Fruit fly (Drosophila melanogaster): ENCODE data around the gene dmt.

The dmt gene

DNA sequence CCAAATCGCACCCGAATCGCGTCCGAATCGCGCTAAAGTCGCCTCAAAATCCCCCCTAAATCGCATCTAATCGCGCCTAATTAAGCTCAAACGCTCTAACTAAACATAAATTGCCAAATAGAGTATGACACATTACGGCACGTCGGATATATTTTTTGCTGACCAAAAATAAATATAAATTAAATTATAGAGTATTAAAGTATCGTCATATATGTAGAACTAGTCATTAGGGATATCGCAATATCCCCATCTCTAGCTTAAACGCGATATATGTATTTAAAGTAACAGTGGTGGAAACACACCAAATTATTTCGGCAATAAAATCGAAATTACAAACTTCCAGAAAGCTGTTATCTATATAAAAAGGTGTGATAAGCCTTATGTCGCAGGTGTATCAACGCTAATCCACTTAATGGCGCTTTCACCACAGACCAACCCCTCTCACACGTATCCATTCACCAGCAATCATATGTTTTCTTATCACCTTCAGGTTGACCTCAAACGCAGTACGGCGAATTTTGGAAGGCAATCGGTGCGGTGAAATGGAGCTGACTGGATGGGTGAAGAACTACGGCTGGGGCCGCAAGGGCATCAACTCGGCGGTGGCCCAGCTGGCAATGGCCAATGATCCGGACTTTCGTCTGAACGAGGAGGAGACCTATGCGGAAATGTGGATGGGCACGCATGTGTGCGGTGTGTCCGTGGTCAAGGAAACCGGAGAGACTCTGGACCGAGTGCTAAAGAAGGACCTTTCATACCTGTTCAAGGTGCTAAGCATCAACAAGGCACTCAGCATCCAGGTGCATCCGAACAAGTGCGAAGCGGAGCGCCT, 48.6 kb downstream of the dmt start, which contains the start of gene Mpi (continued):
- TF ChIP-seq CG18764 (GFP tag; optimal IDR thresholded peaks at IDR 0.05) (no peak), jumu (GFP tag; optimal IDR thresholded peaks at IDR 0.05) (no peak), zen2 (GFP tag; IDR thresholded peaks at IDR 0.05; ENCODE audit: partially characterized antibody) (no peak), twi (tag; optimal IDR thresholded peaks at IDR 0.05) (no peak), Jarid2 (GFP tag; optimal IDR thresholded peaks at IDR 0.05) (no peak), Hey (tag; optimal IDR thresholded peaks at IDR 0.05) (no peak), CG14965 (GFP tag; optimal IDR thresholded peaks at IDR 0.05; ENCODE audit: borderline replicate concordance) (no peak), prd (optimal IDR thresholded peaks at IDR 0.05) (no peak), prd (GFP tag; IDR thresholded peaks at IDR 0.05) (0 out of 3 replicates have a peak, but pooled peaks have one; percentile 15), D (optimal IDR thresholded peaks at IDR 0.05) (peak; percentile 21), D (GFP tag; optimal IDR thresholded peaks at IDR 0.05) (no peak), Nf-YC (tag; optimal IDR thresholded peaks at IDR 0.05) (no peak), disco-r (GFP tag; optimal IDR thresholded peaks at IDR 0.05) (no peak), CG13624 (GFP tag; optimal IDR thresholded peaks at IDR 0.05) (peak; percentile 28), CG15696 (tag; optimal IDR thresholded peaks at IDR 0.05) (peak; percentile 34), dati (GFP tag; IDR thresholded peaks at IDR 0.05) (no peak), HmgD (GFP tag; optimal IDR thresholded peaks at IDR 0.05) (no peak), slou (GFP tag; optimal IDR thresholded peaks at IDR 0.05) (no peak), CG3163 (GFP tag; optimal IDR thresholded peaks at IDR 0.05) (no peak), dimm (GFP tag; IDR thresholded peaks at IDR 0.05) (no peak), seq (GFP tag; IDR thresholded peaks at IDR 0.05) (no peak; the same call in 1 of the 2 replicates), CG1603 (tag; optimal IDR thresholded peaks at IDR 0.05) (peak; percentile 60), CG8765 (GFP tag; IDR thresholded peaks at IDR 0.05) (no peak), CG17829 (tag; optimal IDR thresholded peaks at IDR 0.05) (peak; percentile 50), bbx (GFP tag; IDR thresholded peaks at IDR 0.05; ENCODE audit: partially characterized antibody) (peak; percentile 56; the same call in 1 of the 2 replicates), CG9727 (GFP tag; optimal IDR thresholded peaks at IDR 0.05) (peak; percentile 32), Deaf1 (tag; optimal IDR thresholded peaks at IDR 0.05) (no peak), CG14667 (GFP tag; IDR thresholded peaks at IDR 0.05) (no peak), CG3281 (GFP tag; optimal IDR thresholded peaks at IDR 0.05) (peak; percentile 33), CG17568 (GFP tag; optimal IDR thresholded peaks at IDR 0.05) (no peak), CG12104 (GFP tag; optimal IDR thresholded peaks at IDR 0.05) (no peak), Side (GFP tag; optimal IDR thresholded peaks at IDR 0.05) (no peak), CG32767 (GFP tag; IDR thresholded peaks at IDR 0.05) (no peak), PHDP (tag; optimal IDR thresholded peaks at IDR 0.05) (no peak), nerfin-1 (tag; optimal IDR thresholded peaks at IDR 0.05) (peak; percentile 8), so (GFP tag; IDR thresholded peaks at IDR 0.05) (0 out of 3 replicates have a peak, but pooled peaks have one; percentile 30), CG8290 (GFP tag; optimal IDR thresholded peaks at IDR 0.05) (no peak), CG8290 (tag; optimal IDR thresholded peaks at IDR 0.05) (no peak), CG1529 (GFP tag; optimal IDR thresholded peaks at IDR 0.05) (no peak), CG14710 (tag; optimal IDR thresholded peaks at IDR 0.05) (peak; percentile 40), BtbVII (GFP tag; optimal IDR thresholded peaks at IDR 0.05) (no peak), run (tag; optimal IDR thresholded peaks at IDR 0.05) (no peak), z (GFP tag; IDR thresholded peaks at IDR 0.05) (no peak), CG10147 (GFP tag; optimal IDR thresholded peaks at IDR 0.05) (no peak), CG17612 (GFP tag; IDR thresholded peaks at IDR 0.05) (no peak), CG15514 (GFP tag; optimal IDR thresholded peaks at IDR 0.05) (peak; percentile 43), bab2 (GFP tag; optimal IDR thresholded peaks at IDR 0.05) (no peak), CG1647 (GFP tag; optimal IDR thresholded peaks at IDR 0.05) (no peak), CG34224 (GFP tag; IDR thresholded peaks at IDR 0.05; ENCODE audit: partially characterized antibody) (peak; percentile 42; the same call in 1 of the 3 replicates), CoRest (tag; optimal IDR thresholded peaks at IDR 0.05) (peak; percentile 40)
